Worm (Caenorhabditis elegans): ENCODE measurements around the gene try-1.
"Not testable (repeated sequence)": the region's sequence is repeated elsewhere in the genome, so short reads cannot be mapped to it uniquely, and the experiment has no call there.

try-1 gene

ce11 chrII:4935518-4935917 is 13.8 kb downstream of the try-1 start, which contains the start of gene ZK546.5:
Gene ZK546.5 (plus strand): TSS chrII:4935818.
- no peak for TF ChIP-seq ttx-3 (tag; optimal IDR thresholded peaks at IDR 0.05)
- no peak for TF ChIP-seq ceh-45 (GFP tag; IDR thresholded peaks at IDR 0.05)
- TF ChIP-seq dmd-4 (tag; optimal IDR thresholded peaks at IDR 0.05; ENCODE audit: borderline replicate concordance) = no peak
- no peak for TF ChIP-seq madf-2 (tag; optimal IDR thresholded peaks at IDR 0.05)
- TF ChIP-seq unc-55 (GFP tag; optimal IDR thresholded peaks at IDR 0.05) = no peak
- TF ChIP-seq C38D4.7 (GFP tag; optimal IDR thresholded peaks at IDR 0.05) = no peak
- TF ChIP-seq pha-2 (tag; optimal IDR thresholded peaks at IDR 0.05) = no peak
- TF ChIP-seq ceh-48 (tag; optimal IDR thresholded peaks at IDR 0.05) = peak; percentile 25
- no peak for TF ChIP-seq K02D7.2 (tag; optimal IDR thresholded peaks at IDR 0.05)
- TF ChIP-seq unc-42 (tag; optimal IDR thresholded peaks at IDR 0.05) = peak; percentile 60
- no peak for TF ChIP-seq ahr-1 (tag; optimal IDR thresholded peaks at IDR 0.05)
- no peak for TF ChIP-seq pat-9 (tag; optimal IDR thresholded peaks at IDR 0.05)
- no peak for TF ChIP-seq ceh-24 (tag; optimal IDR thresholded peaks at IDR 0.05)
- TF ChIP-seq ceh-34 (tag; optimal IDR thresholded peaks at IDR 0.05) = no peak
- TF ChIP-seq rnt-1 (tag; optimal IDR thresholded peaks at IDR 0.05) = no peak
- TF ChIP-seq pqm-1 (tag; optimal IDR thresholded peaks at IDR 0.05) = no peak
- no peak for TF ChIP-seq ceh-14 (tag; optimal IDR thresholded peaks at IDR 0.05)

DNA sequence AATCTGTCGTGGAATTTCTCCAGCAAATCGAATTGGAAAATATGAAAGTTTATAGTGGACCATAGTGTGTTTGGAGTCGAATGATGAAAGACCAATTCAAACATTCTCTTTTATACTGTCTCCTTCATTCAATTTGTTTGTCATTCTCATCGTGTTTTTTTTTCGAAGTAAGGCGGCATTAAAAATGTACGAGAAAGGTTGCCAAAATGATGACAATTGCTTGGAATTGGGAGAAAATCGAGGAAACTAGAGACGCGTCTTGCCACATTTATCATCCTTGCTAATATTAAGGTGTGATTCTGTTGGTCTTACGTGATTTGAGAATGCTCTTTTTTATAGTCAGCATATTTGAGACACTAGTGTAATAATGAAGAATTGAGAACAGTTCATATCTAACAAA is 14.4 kb downstream of the try-1 start, which contains the start of gene gst-30:
Gene gst-30, minus strand, starts transcription at position 101 of the 400 bp plus-strand sequence.
- no peak for TF ChIP-seq ceh-2 (tag; optimal IDR thresholded peaks at IDR 0.05)
- TF ChIP-seq syd-9 (tag; optimal IDR thresholded peaks at IDR 0.05) = no peak
- no peak for TF ChIP-seq pat-9 (tag; optimal IDR thresholded peaks at IDR 0.05)
- TF ChIP-seq C38D4.7 (GFP tag; optimal IDR thresholded peaks at IDR 0.05) = no peak
- no peak for TF ChIP-seq ets-4 (tag; optimal IDR thresholded peaks at IDR 0.05)
- no peak for TF ChIP-seq eyg-1 (tag; optimal IDR thresholded peaks at IDR 0.05)
- TF ChIP-seq dmd-4 (tag; optimal IDR thresholded peaks at IDR 0.05; ENCODE audit: borderline replicate concordance) = no peak
- no peak for TF ChIP-seq tbx-2 (tag; optimal IDR thresholded peaks at IDR 0.05)
- TF ChIP-seq K09A11.1 (tag; optimal IDR thresholded peaks at IDR 0.05; ENCODE audit: insufficient read depth) = no peak
- no peak for TF ChIP-seq hlh-30 (tag; optimal IDR thresholded peaks at IDR 0.05; ENCODE audit: insufficient read depth)
- TF ChIP-seq unc-86 (tag; optimal IDR thresholded peaks at IDR 0.05) = no peak
- no peak for TF ChIP-seq T23F11.4 (GFP tag; optimal IDR thresholded peaks at IDR 0.05)
- no peak for TF ChIP-seq dve-1 (tag; optimal IDR thresholded peaks at IDR 0.05)
- no peak for TF ChIP-seq ahr-1 (tag; optimal IDR thresholded peaks at IDR 0.05)
- no peak for TF ChIP-seq lim-6 (tag; optimal IDR thresholded peaks at IDR 0.05)
- TF ChIP-seq tbx-7 (tag; optimal IDR thresholded peaks at IDR 0.05) = no peak

- not testable (repeated sequence) for TF ChIP-seq hlh-8, hlh-6, ets-4 (tag; optimal IDR thresholded peaks at IDR 0.05)
Measured at ce11 chrII:4932727-4933126, 16.6 kb downstream of the try-1 start, which contains the start of gene msp-152. Gene msp-152 (plus strand): TSS chrII:4933027.

DNA sequence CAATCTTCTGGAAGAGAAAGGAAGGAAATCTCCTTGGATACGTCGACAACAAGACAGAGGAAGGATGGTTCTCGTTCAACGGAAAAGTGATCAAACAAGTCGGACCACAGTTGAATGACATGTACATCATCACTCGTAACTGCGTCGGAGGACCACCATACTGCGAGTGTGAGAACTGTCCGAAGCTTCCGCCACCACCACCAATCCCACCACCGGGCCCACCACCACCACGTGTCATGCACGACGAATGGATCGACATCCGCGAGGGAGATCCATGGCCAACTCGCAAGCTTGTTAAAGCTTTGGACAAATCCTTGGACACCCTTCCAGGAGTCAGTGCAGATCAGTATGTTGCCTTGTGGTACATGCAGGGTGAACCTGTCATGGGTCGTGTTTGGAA is 18.0 kb downstream of the try-1 start:
- no peak for TF ChIP-seq hlh-30 (tag; optimal IDR thresholded peaks at IDR 0.05; ENCODE audit: insufficient read depth)
- TF ChIP-seq pha-2 (tag; optimal IDR thresholded peaks at IDR 0.05) = no peak
- TF ChIP-seq pha-4 (tag; optimal IDR thresholded peaks at IDR 0.05) = no peak

DNA sequence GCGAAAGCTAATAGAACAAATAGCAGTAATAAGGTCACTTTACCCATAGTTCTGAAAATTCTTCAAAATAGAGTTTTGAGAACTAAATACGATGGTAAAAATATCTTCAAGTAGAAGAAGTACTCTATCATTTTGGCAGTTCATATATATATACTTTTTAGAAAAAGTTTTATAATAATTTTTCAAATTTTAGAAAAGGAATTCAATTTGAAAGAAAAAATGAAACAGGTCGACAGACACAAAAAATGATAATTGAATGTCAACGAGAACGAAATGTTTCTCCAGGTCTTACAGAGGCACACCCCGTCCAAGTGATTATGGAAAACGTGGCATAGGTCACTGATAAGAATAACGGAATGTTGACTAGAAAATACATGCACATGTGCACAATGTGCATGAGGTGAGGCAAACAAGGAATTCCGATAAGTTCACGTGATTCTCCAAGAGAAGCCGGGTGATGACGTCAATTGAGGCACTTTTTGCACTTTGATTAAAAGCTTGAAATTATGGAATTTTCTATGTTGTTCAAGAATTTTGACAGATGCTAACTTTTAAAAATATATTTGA is 24.0 kb downstream of the try-1 start, which contains the start of gene aagr-2:
Gene aagr-2, minus strand, starts transcription at position 51 of the 567 bp plus-strand sequence.
- TF ChIP-seq fax-1 (tag; optimal IDR thresholded peaks at IDR 0.05) = no peak
- no peak for TF ChIP-seq ama-1 (optimal IDR thresholded peaks at IDR 0.05)
- no peak for TF ChIP-seq tbx-2 (tag; optimal IDR thresholded peaks at IDR 0.05)
- no peak for TF ChIP-seq ttx-3 (tag; optimal IDR thresholded peaks at IDR 0.05)
- peak; percentile 99 for TF ChIP-seq elt-2 (tag; optimal IDR thresholded peaks at IDR 0.05)
